Fruit fly (Drosophila melanogaster) whole organism, embryonic: ENCODE measurements around the gene CG31804.

Experiments
- ATbp ChIP-seq: fragments of 200-800 bp; sonication (Bioruptor generic); optimal IDR thresholded peaks from 2 replicates; lab custom pipeline; 2017; ENCODE audit warnings: missing biosample characterization, mild to moderate bottlenecking, missing genetic modification characterization, missing genetic modification reagents
- Bteb2 ChIP-seq: fragments of 200-800 bp; sonication (Bioruptor generic); optimal IDR thresholded peaks from 2 replicates; lab custom pipeline; 2016; ENCODE audit warnings: missing biosample characterization, missing genetic modification characterization
- CG10366 ChIP-seq: fragments of 200-800 bp; sonication (Bioruptor generic); IDR thresholded peaks from 2 replicates; pipeline ENCODE4 v1.3.6; 2022; ENCODE audit warnings: missing biosample characterization, missing genetic modification characterization
- CG10431 ChIP-seq: fragments of 200-800 bp; sonication (Bioruptor generic); optimal IDR thresholded peaks from 3 replicates; lab custom pipeline; 2018; ENCODE audit warnings: missing biosample characterization, mild to moderate bottlenecking, missing genetic modification characterization
- CG11504 ChIP-seq: fragments of 200-800 bp; sonication (Bioruptor generic); optimal IDR thresholded peaks from 3 replicates; lab custom pipeline; 2019; ENCODE audit warnings: missing biosample characterization, mild to moderate bottlenecking, missing genetic modification characterization, moderate library complexity
- CG13894 ChIP-seq: fragments of 200-800 bp; sonication (Bioruptor generic); optimal IDR thresholded peaks from 3 replicates; lab custom pipeline; 2018; ENCODE audit warnings: missing biosample characterization, mild to moderate bottlenecking, missing genetic modification characterization, moderate library complexity
- CG14050 ChIP-seq: fragments of 200-800 bp; sonication (Bioruptor generic); IDR thresholded peaks from 3 replicates; pipeline ENCODE4 v1.3.6; 2022; ENCODE audit warnings: missing biosample characterization, missing genetic modification characterization
- CG1529 ChIP-seq: fragments of 200-800 bp; sonication (Bioruptor generic); optimal IDR thresholded peaks from 3 replicates; lab custom pipeline; 2018; ENCODE audit warnings: missing biosample characterization, missing genetic modification characterization
- CG17361 ChIP-seq: fragments of 200-800 bp; sonication (Bioruptor generic); IDR thresholded peaks from 3 replicates; pipeline ENCODE4 v1.3.6; 2022; ENCODE audit warnings: missing biosample characterization, missing genetic modification characterization
- CG17568 ChIP-seq: fragments of 200-800 bp; sonication (Bioruptor generic); optimal IDR thresholded peaks from 2 replicates; lab custom pipeline; 2018; ENCODE audit warnings: missing biosample characterization, mild to moderate bottlenecking, missing genetic modification characterization, moderate library complexity
- CG30403 ChIP-seq: fragments of 200-800 bp; sonication (Bioruptor generic); optimal IDR thresholded peaks from 3 replicates; lab custom pipeline; 2016; ENCODE audit warnings: missing biosample characterization, missing genetic modification characterization
- CG32532 ChIP-seq: fragments of 200-800 bp; sonication (Bioruptor generic); IDR thresholded peaks from 2 replicates; pipeline ENCODE4 v1.3.6; 2022; ENCODE audit warnings: missing biosample characterization, missing genetic modification characterization
- CG4854 ChIP-seq: fragments of 200-800 bp; sonication (Bioruptor generic); optimal IDR thresholded peaks from 2 replicates; lab custom pipeline; 2016; ENCODE audit warnings: missing biosample characterization, missing genetic modification characterization, inconsistent platforms
- CG5245 ChIP-seq: fragments of 200-800 bp; sonication (Bioruptor generic); optimal IDR thresholded peaks from 3 replicates; lab custom pipeline; 2016; ENCODE audit warnings: missing biosample characterization, missing genetic modification characterization
- CG6272 ChIP-seq: fragments of 200-800 bp; sonication (Bioruptor generic); IDR thresholded peaks from 2 replicates; pipeline ENCODE4 v1.3.6; 2022; ENCODE audit warnings: missing biosample characterization, missing genetic modification characterization
- CG7357 ChIP-seq: fragments of 200-800 bp; sonication (Bioruptor generic); IDR thresholded peaks from 3 replicates; pipeline ENCODE4 v1.3.6; 2022; ENCODE audit warnings: missing biosample characterization, missing genetic modification characterization
- CG7987 ChIP-seq: fragments of 200-800 bp; sonication (Bioruptor generic); optimal IDR thresholded peaks from 2 replicates; lab custom pipeline; 2018; ENCODE audit warnings: missing biosample characterization, mild to moderate bottlenecking, missing genetic modification characterization, moderate library complexity
- CG8281 ChIP-seq: fragments of 200-800 bp; sonication (Bioruptor generic); optimal IDR thresholded peaks from 2 replicates; lab custom pipeline; 2018; ENCODE audit warnings: missing biosample characterization, mild to moderate bottlenecking, missing genetic modification characterization, moderate library complexity
- CG9215 ChIP-seq: fragments of 200-800 bp; sonication (Bioruptor generic); IDR thresholded peaks from 2 replicates; pipeline ENCODE4 v1.3.6; 2022; ENCODE audit warnings: missing biosample characterization, missing genetic modification characterization
- CG9437 ChIP-seq: fragments of 200-800 bp; sonication (Bioruptor generic); optimal IDR thresholded peaks from 2 replicates; lab custom pipeline; 2018; ENCODE audit warnings: missing biosample characterization, mild to moderate bottlenecking, missing genetic modification characterization
- CG9609 ChIP-seq: fragments of 200-800 bp; sonication (Bioruptor generic); optimal IDR thresholded peaks from 3 replicates; lab custom pipeline; 2016; ENCODE audit warnings: missing biosample characterization, missing genetic modification characterization
- CG9727 ChIP-seq: fragments of 200-800 bp; sonication (Bioruptor generic); optimal IDR thresholded peaks from 3 replicates; lab custom pipeline; 2017; ENCODE audit warnings: missing biosample characterization, mild to moderate bottlenecking, missing genetic modification characterization
- CG9817 ChIP-seq: fragments of 200-800 bp; sonication (Bioruptor generic); optimal IDR thresholded peaks from 2 replicates; lab custom pipeline; 2018; ENCODE audit warnings: missing biosample characterization, mild to moderate bottlenecking, missing genetic modification characterization, moderate library complexity
- CG9876 ChIP-seq: fragments of 200-800 bp; sonication (Bioruptor generic); optimal IDR thresholded peaks from 2 replicates; lab custom pipeline; 2016; ENCODE audit warnings: missing biosample characterization, missing genetic modification characterization
- CTCF ChIP-seq: fragments of 200-800 bp; sonication (Bioruptor generic); optimal IDR thresholded peaks from 2 replicates; lab custom pipeline; 2017; ENCODE audit warnings: missing biosample characterization, mild to moderate bottlenecking, missing genetic modification characterization, moderate library complexity
- CrebB ChIP-seq: fragments of 200-800 bp; sonication (Bioruptor generic); optimal IDR thresholded peaks from 3 replicates; lab custom pipeline; 2018; ENCODE audit warnings: missing biosample characterization, mild to moderate bottlenecking, missing genetic modification characterization
- Dfd ChIP-seq, 2 experiments: fragments of >200 bp; optimal IDR thresholded peaks; 2 replicates each; lab custom pipeline; 2017; ENCODE audit warnings: missing biosample characterization in 2 of 2, missing genetic modification characterization in 2 of 2
- E2f1 ChIP-seq: fragments of 200-800 bp; sonication (Bioruptor generic); IDR thresholded peaks from 2 replicates; pipeline ENCODE4 v1.3.6; 2022; ENCODE audit warnings: missing biosample characterization, missing genetic modification characterization
- Ets97D ChIP-seq: fragments of 200-800 bp; sonication (Bioruptor generic); optimal IDR thresholded peaks from 3 replicates; lab custom pipeline; 2016; ENCODE audit warnings: missing biosample characterization, missing genetic modification characterization
- H15 ChIP-seq: fragments of 200-800 bp; sonication (Bioruptor generic); IDR thresholded peaks from 3 replicates; pipeline ENCODE4 v1.3.6; 2022; ENCODE audit warnings: missing biosample characterization, missing genetic modification characterization
- Hr78 ChIP-seq, 2 experiments: fragments of 200-800 bp in 1 of 2; fragments of >200 bp in 1 of 2; sonication (Bioruptor generic) in 1 of 2; optimal IDR thresholded peaks; 2 replicates each; lab custom pipeline; 2017 to 2019; ENCODE audit warnings: missing biosample characterization in 2 of 2, missing genetic modification characterization in 2 of 2, mild to moderate bottlenecking in 1 of 2, moderate library complexity in 1 of 2
- Max ChIP-seq: fragments of 200-800 bp; sonication (Bioruptor generic); optimal IDR thresholded peaks from 2 replicates; lab custom pipeline; 2016; ENCODE audit warnings: missing biosample characterization, mild to moderate bottlenecking, missing genetic modification characterization
- Spps ChIP-seq: fragments of 200-800 bp; sonication (Bioruptor generic); optimal IDR thresholded peaks from 2 replicates; lab custom pipeline; 2018; ENCODE audit warnings: missing biosample characterization, mild to moderate bottlenecking, missing genetic modification characterization
- Ssrp ChIP-seq: fragments of 200-800 bp; sonication (Bioruptor generic); optimal IDR thresholded peaks from 2 replicates; lab custom pipeline; 2018; ENCODE audit warnings: missing biosample characterization, mild to moderate bottlenecking, missing genetic modification characterization, moderate library complexity
- YL-1 ChIP-seq: fragments of 200-800 bp; sonication (Bioruptor generic); optimal IDR thresholded peaks from 3 replicates; lab custom pipeline; 2017; ENCODE audit warnings: missing biosample characterization, mild to moderate bottlenecking, missing genetic modification characterization
- ac ChIP-seq: fragments of 200-800 bp; sonication (Bioruptor generic); optimal IDR thresholded peaks from 3 replicates; lab custom pipeline; 2017; ENCODE audit warnings: missing biosample characterization, mild to moderate bottlenecking, missing genetic modification characterization
- ap ChIP-seq: fragments of 200-800 bp; sonication (Bioruptor generic); IDR thresholded peaks from 2 replicates; pipeline ENCODE4 v1.3.6; 2022; ENCODE audit warnings: missing biosample characterization, missing genetic modification characterization
- ara ChIP-seq: fragments of 200-800 bp; sonication (Bioruptor generic); IDR thresholded peaks from 2 replicates; pipeline ENCODE4 v1.3.6; 2022; ENCODE audit warnings: missing biosample characterization, missing genetic modification characterization
- gcm ChIP-seq: fragments of 200-800 bp; sonication (Bioruptor generic); optimal IDR thresholded peaks from 2 replicates; lab custom pipeline; 2019; ENCODE audit warnings: missing biosample characterization, mild to moderate bottlenecking, missing genetic modification characterization, moderate library complexity
- insv ChIP-seq, 2 experiments: fragments of 200-800 bp; sonication (Bioruptor generic); optimal IDR thresholded peaks; 3 replicates each; lab custom pipeline; 2016 to 2018; ENCODE audit warnings: missing biosample characterization in 2 of 2, missing genetic modification characterization in 2 of 2
- kay ChIP-seq: fragments of 200-800 bp; sonication (Bioruptor generic); optimal IDR thresholded peaks from 2 replicates; lab custom pipeline; 2016; ENCODE audit warnings: missing biosample characterization, missing genetic modification characterization
- ken ChIP-seq: fragments of 200-800 bp; sonication (Bioruptor generic); IDR thresholded peaks from 3 replicates; pipeline ENCODE4 v1.3.6; 2022; ENCODE audit warnings: missing biosample characterization, missing genetic modification characterization
- lbe ChIP-seq: fragments of 200-800 bp; sonication (Bioruptor generic); optimal IDR thresholded peaks from 2 replicates; lab custom pipeline; 2016; ENCODE audit warnings: missing biosample characterization, mild to moderate bottlenecking, missing genetic modification characterization
- lilli ChIP-seq: fragments of 200-800 bp; sonication (Bioruptor generic); optimal IDR thresholded peaks from 3 replicates; lab custom pipeline; 2016; ENCODE audit warnings: missing biosample characterization, missing genetic modification characterization
- lmd ChIP-seq: fragments of 200-800 bp; sonication (Bioruptor generic); IDR thresholded peaks from 2 replicates; pipeline ENCODE4 v1.3.6; 2022; ENCODE audit warnings: missing biosample characterization, missing genetic modification characterization
- nom ChIP-seq: fragments of 200-800 bp; sonication (Bioruptor generic); optimal IDR thresholded peaks from 2 replicates; lab custom pipeline; 2017; ENCODE audit warnings: missing biosample characterization, missing genetic modification characterization, mild to moderate bottlenecking, moderate library complexity, missing genetic modification reagents
- p53 ChIP-seq: fragments of 200-800 bp; sonication (Bioruptor generic); optimal IDR thresholded peaks from 2 replicates; lab custom pipeline; 2016; ENCODE audit warnings: missing biosample characterization, missing genetic modification characterization
- sd ChIP-seq: fragments of 200-800 bp; sonication (Bioruptor generic); optimal IDR thresholded peaks from 3 replicates; lab custom pipeline; 2018; ENCODE audit warnings: missing biosample characterization, mild to moderate bottlenecking, missing genetic modification characterization, moderate library complexity
- sens ChIP-seq: fragments of 200-800 bp; sonication (Bioruptor generic); peaks from one replicate; lab custom pipeline; 2016; ENCODE audit warnings: missing biosample characterization, missing genetic modification characterization
- tgo ChIP-seq: fragments of 200-800 bp; sonication (Bioruptor generic); IDR thresholded peaks from 3 replicates; pipeline ENCODE4 v1.3.6; 2022; ENCODE audit warnings: missing biosample characterization, missing genetic modification characterization
- unpg ChIP-seq: fragments of 200-800 bp; sonication (Bioruptor generic); optimal IDR thresholded peaks from 3 replicates; lab custom pipeline; 2018; ENCODE audit warnings: missing biosample characterization, mild to moderate bottlenecking, missing genetic modification characterization, moderate library complexity
- wdn ChIP-seq: fragments of 200-800 bp; sonication (Bioruptor generic); IDR thresholded peaks from 2 replicates; pipeline ENCODE4 v1.3.6; 2022; ENCODE audit warnings: missing biosample characterization, missing genetic modification characterization

CG31804 gene

DNA sequence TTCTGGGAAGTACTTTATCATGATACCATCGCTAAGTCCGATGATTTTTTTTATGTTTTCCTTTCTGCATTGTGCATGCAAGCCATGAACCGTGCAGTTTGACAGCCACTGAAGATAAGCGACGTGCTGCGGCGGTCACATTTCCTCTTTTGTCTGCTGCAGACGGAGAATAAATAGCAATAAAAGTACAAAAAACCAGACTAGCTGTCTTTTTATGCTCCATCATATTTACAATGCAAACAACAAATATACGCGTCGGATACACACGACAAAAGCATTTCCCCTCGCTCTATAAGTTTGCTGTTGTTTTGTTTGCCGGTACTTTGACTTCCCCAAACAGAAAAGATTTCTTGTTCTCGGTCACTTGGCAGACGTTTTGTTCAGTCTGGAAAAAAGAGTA lies 16.5 kb downstream of the CG31804 start (continued):
- TF ChIP-seq CG32532 (GFP tag; lab: Robert Waterston, UW) (no peak), CG10431 (peak; percentile 86), Bteb2 (no peak), CG9215 (GFP tag; lab: Robert Waterston, UW) (no peak), CTCF (GFP tag; lab: Kevin White, UChicago) (peak; percentile 17), lilli (GFP tag; lab: Kevin White, UChicago) (peak; percentile 8), sens (GFP tag; lab: Kevin White, UChicago) (peak; percentile 98), CG6272 (GFP tag; lab: Robert Waterston, UW) (no peak), CG11504 (tag; lab: Kevin White, UChicago) (peak; percentile 61), p53 (peak; percentile 55), lbe (GFP tag; lab: Kevin White, UChicago) (no peak), CG7987 (GFP tag; lab: Kevin White, UChicago) (peak; percentile 83), YL-1 (GFP tag; lab: Kevin White, UChicago) (peak; percentile 81), CG9609 (GFP tag; lab: Kevin White, UChicago) (peak; percentile 3), ac (GFP tag; lab: Kevin White, UChicago) (peak; percentile 85), CG9876 (peak; percentile 38), CG8281 (peak; percentile 41), CG17361 (peak; percentile 51; the same call in 2 of the 3 replicates), CG4854 (GFP tag; lab: Kevin White, UChicago) (peak; percentile 48), CG9437 (no peak), CG1529 (GFP tag; lab: Kevin White, UChicago) (peak; percentile 74), ara (GFP tag; lab: Robert Waterston, UW) (peak; percentile 66), CG14050 (GFP tag; lab: Robert Waterston, UW) (peak; percentile 37; the same call in 2 of the 3 replicates), ap (GFP tag; lab: Robert Waterston, UW) (peak; percentile 39; the same call in 1 of the 2 replicates), sd (tag; lab: Kevin White, UChicago) (peak; percentile 20), CG9727 (GFP tag; lab: Kevin White, UChicago) (peak; percentile 86), Ets97D (GFP tag; lab: Kevin White, UChicago) (peak; percentile 7), H15 (GFP tag; lab: Robert Waterston, UW) (0 out of 3 replicates have a peak, but pooled peaks have one; percentile 54), CrebB (tag; lab: Kevin White, UChicago) (peak; percentile 72), CG5245 (GFP tag; lab: Kevin White, UChicago) (peak; percentile 57), CG7357 (GFP tag; lab: Robert Waterston, UW) (no peak), Dfd (GFP tag; optimal IDR thresholded peaks at IDR 0.05; lab: Kevin White, UChicago) (no peak), Max (peak; percentile 60), CG9817 (tag; lab: Kevin White, UChicago) (no peak), lmd (GFP tag; lab: Robert Waterston, UW) (no peak), kay (GFP tag; lab: Kevin White, UChicago) (peak; percentile 66), nom (GFP tag; lab: Kevin White, UChicago) (peak; percentile 74), Hr78 (GFP tag; optimal IDR thresholded peaks at IDR 0.05; lab: Kevin White, UChicago) (peak in 1 of 2 experiments; percentile 30), ATbp (GFP tag; lab: Kevin White, UChicago) (peak; percentile 95), CG13894 (no peak), CG30403 (GFP tag; lab: Kevin White, UChicago) (peak; percentile 10), ken (GFP tag; lab: Robert Waterston, UW) (peak; percentile 45; the same call in 1 of the 3 replicates), Spps (tag; lab: Kevin White, UChicago) (peak; percentile 67), unpg (peak; percentile 76), CG10366 (GFP tag; lab: Robert Waterston, UW) (peak; percentile 32; the same call in 1 of the 2 replicates), tgo (GFP tag; lab: Robert Waterston, UW) (peak; percentile 34; the same call in 1 of the 3 replicates), wdn (GFP tag; lab: Robert Waterston, UW) (no peak), insv (GFP tag; optimal IDR thresholded peaks at IDR 0.05; lab: Kevin White, UChicago) (no peak), E2f1 (GFP tag; lab: Robert Waterston, UW) (peak; percentile 19; the same call in 1 of the 2 replicates), gcm (GFP tag; lab: Kevin White, UChicago) (peak; percentile 72), CG17568 (GFP tag; lab: Kevin White, UChicago) (peak; percentile 76), Ssrp (tag; lab: Kevin White, UChicago) (peak; percentile 16)
